Worm (Caenorhabditis elegans) whole organism, young adult: ENCODE data around the gene M116.5.

Source experiments
- B0019.2 ChIP-seq: fragments of 200-800 bp; sonication (Bioruptor generic); conservative IDR thresholded peaks from 2 replicates; pipeline ENCODE4 v1.3.6; 2022; ENCODE audit warnings: missing genetic modification reagents, missing genetic modification characterization, missing compliant biosample characterization
- B0035.1 ChIP-seq: sonication (generic microtip); optimal IDR thresholded peaks from 2 replicates; lab custom pipeline; 2016; ENCODE audit warnings: missing genetic modification characterization, mild to moderate bottlenecking, missing compliant biosample characterization, missing genotype, missing genetic modification reagents
- B0336.3 ChIP-seq: fragments of 200-800 bp; sonication (Bioruptor generic); IDR thresholded peaks from 2 replicates; pipeline ENCODE4 v1.3.6; 2022; ENCODE audit warnings: missing genetic modification characterization, missing compliant biosample characterization
- D2030.7 ChIP-seq: fragments of 200-800 bp; sonication (Bioruptor generic); IDR thresholded peaks from 2 replicates; pipeline ENCODE4 v1.3.6; 2022; ENCODE audit warnings: missing genetic modification reagents, missing genetic modification characterization, missing compliant biosample characterization
- F22D6.2 ChIP-seq: sonication (generic microtip); optimal IDR thresholded peaks from 2 replicates; lab custom pipeline; 2016; ENCODE audit warnings: mild to moderate bottlenecking, missing genetic modification characterization, missing compliant biosample characterization
- F23B12.7 ChIP-seq: sonication (generic microtip); optimal IDR thresholded peaks from 2 replicates; lab custom pipeline; 2017; ENCODE audit warnings: missing genetic modification characterization, mild to moderate bottlenecking, missing compliant biosample characterization, antibody characterized with exemption, moderate library complexity; ENCODE audit not compliant: insufficient read depth
- Y53G8AR.9 ChIP-seq: fragments of 200-800 bp; sonication (Bioruptor generic); conservative IDR thresholded peaks from 2 replicates; pipeline ENCODE4 v1.3.6; 2022; ENCODE audit warnings: missing genetic modification reagents, missing genetic modification characterization, missing compliant biosample characterization
- Y67H2A.10 ChIP-seq: fragments of 200-800 bp; sonication (Bioruptor generic); conservative IDR thresholded peaks from 2 replicates; pipeline ENCODE4 v1.3.6; 2022; ENCODE audit warnings: missing genetic modification reagents, missing genetic modification characterization, missing compliant biosample characterization
- ama-1 ChIP-seq, 3 experiments: fragments of 150-350 bp in 1 of 3; sonication (generic microtip) in 2 of 3; optimal IDR thresholded peaks; 2 replicates each; lab custom pipeline; 2014 to 2018; ENCODE audit warnings: missing biosample characterization in 2 of 3, missing genetic modification characterization in 2 of 3, missing genetic modification reagents in 2 of 3
- aptf-2 ChIP-seq: fragments of 200-800 bp; sonication (Bioruptor generic); conservative IDR thresholded peaks from 2 replicates; pipeline ENCODE4 v1.3.6; 2022; ENCODE audit warnings: missing genetic modification reagents, missing genetic modification characterization, missing compliant biosample characterization
- attf-6 ChIP-seq: fragments of 200-800 bp; sonication (Bioruptor generic); IDR thresholded peaks from 2 replicates; pipeline ENCODE4 v1.3.6; 2022; ENCODE audit warnings: missing genetic modification reagents, missing genetic modification characterization, missing compliant biosample characterization
- bed-1 ChIP-seq: fragments of 200-800 bp; sonication (Bioruptor generic); IDR thresholded peaks from 2 replicates; pipeline ENCODE4 v1.3.6; 2022; ENCODE audit warnings: missing genetic modification reagents, missing genetic modification characterization, missing compliant biosample characterization
- ccch-3 ChIP-seq: fragments of 200-800 bp; sonication (Bioruptor generic); optimal IDR thresholded peaks from 2 replicates; lab custom pipeline; 2018; ENCODE audit warnings: mild to moderate bottlenecking, missing genetic modification characterization, missing compliant biosample characterization
- cebp-1 ChIP-seq, 2 experiments: fragments of 200-800 bp in 1 of 2; sonication (Bioruptor generic) in 1 of 2; sonication (generic microtip) in 1 of 2; IDR thresholded peaks in 1 of 2; optimal IDR thresholded peaks in 1 of 2; 2 replicates each; pipeline versions ENCODE4 v1.3.6 to Lab custom; 2017 to 2022; ENCODE audit warnings: missing compliant biosample characterization in 2 of 2, missing genetic modification characterization in 2 of 2, mild to moderate bottlenecking in 1 of 2, missing genetic modification reagents in 1 of 2, moderate library complexity in 1 of 2
- chd-7 ChIP-seq: sonication (generic microtip); optimal IDR thresholded peaks from 2 replicates; lab custom pipeline; 2016; ENCODE audit warnings: mild to moderate bottlenecking, missing genetic modification characterization, moderate library complexity, missing compliant biosample characterization
- dpff-1 ChIP-seq: sonication (generic microtip); optimal IDR thresholded peaks from 2 replicates; lab custom pipeline; 2017; ENCODE audit warnings: mild to moderate bottlenecking, missing genetic modification characterization, missing compliant biosample characterization
- efl-1 ChIP-seq: fragments of 150-350 bp; optimal IDR thresholded peaks from 2 replicates; lab custom pipeline; 2014; ENCODE audit warnings: missing biosample characterization, missing genetic modification reagents, missing genetic modification characterization
- egrh-3 ChIP-seq: fragments of 200-800 bp; sonication (Bioruptor generic); IDR thresholded peaks from 2 replicates; pipeline ENCODE4 v1.3.6; 2022; ENCODE audit warnings: missing genetic modification reagents, missing genetic modification characterization, missing compliant biosample characterization
- fkh-3 ChIP-seq: sonication (generic microtip); optimal IDR thresholded peaks from 2 replicates; lab custom pipeline; 2016; ENCODE audit warnings: mild to moderate bottlenecking, missing genetic modification characterization, missing compliant biosample characterization
- hmg-1.2 ChIP-seq: fragments of 200-800 bp; sonication (Bioruptor generic); IDR thresholded peaks from 2 replicates; pipeline ENCODE4 v1.3.6; 2022; ENCODE audit warnings: missing genetic modification reagents, missing genetic modification characterization, missing compliant biosample characterization
- hrde-1 ChIP-seq: sonication (generic microtip); optimal IDR thresholded peaks from 2 replicates; lab custom pipeline; 2016; ENCODE audit warnings: missing genetic modification characterization, mild to moderate bottlenecking, missing compliant biosample characterization, moderate library complexity, missing genotype, missing genetic modification reagents, borderline replicate concordance
- lin-35 ChIP-seq, 3 experiments: fragments of 150-350 bp in 2 of 3; sonication (generic microtip) in 1 of 3; optimal IDR thresholded peaks; 2 replicates each; lab custom pipeline; 2014 to 2018; ENCODE audit warnings: missing biosample characterization in 3 of 3, missing genetic modification characterization in 3 of 3, missing genetic modification reagents in 3 of 3
- lin-40 ChIP-seq: sonication (generic microtip); optimal IDR thresholded peaks from 2 replicates; lab custom pipeline; 2016; ENCODE audit warnings: missing genetic modification characterization, mild to moderate bottlenecking, missing compliant biosample characterization, missing genotype, missing genetic modification reagents
- lir-1 ChIP-seq: fragments of 200-800 bp; sonication (Bioruptor generic); conservative IDR thresholded peaks from 2 replicates; pipeline ENCODE4 v1.3.6; 2022; ENCODE audit warnings: missing genetic modification reagents, missing genetic modification characterization, missing compliant biosample characterization
- lsl-1 ChIP-seq: fragments of 200-800 bp; sonication (Bioruptor generic); optimal IDR thresholded peaks from 2 replicates; lab custom pipeline; 2018; ENCODE audit warnings: mild to moderate bottlenecking, missing genetic modification characterization, moderate library complexity, missing compliant biosample characterization
- madf-3 ChIP-seq: fragments of 200-800 bp; sonication (Bioruptor generic); IDR thresholded peaks from 2 replicates; pipeline ENCODE4 v1.3.6; 2022; ENCODE audit warnings: missing genetic modification reagents, missing genetic modification characterization, missing compliant biosample characterization
- madf-6 ChIP-seq: fragments of 200-800 bp; sonication (Bioruptor generic); IDR thresholded peaks from 2 replicates; pipeline ENCODE4 v1.3.6; 2022; ENCODE audit warnings: missing genetic modification reagents, missing genetic modification characterization, missing compliant biosample characterization
- madf-8 ChIP-seq: fragments of 200-800 bp; sonication (Bioruptor generic); conservative IDR thresholded peaks from 2 replicates; pipeline ENCODE4 v1.3.6; 2022; ENCODE audit warnings: missing genetic modification reagents, missing genetic modification characterization, missing compliant biosample characterization
- mes-4 ChIP-seq: sonication (generic microtip); optimal IDR thresholded peaks from 2 replicates; lab custom pipeline; 2016; ENCODE audit warnings: missing genotype, missing genetic modification characterization, missing compliant biosample characterization
- mxl-1 ChIP-seq: sonication (generic microtip); optimal IDR thresholded peaks from 2 replicates; lab custom pipeline; 2016; ENCODE audit warnings: missing genetic modification characterization, missing compliant biosample characterization
- nfya-1 ChIP-seq: sonication (generic microtip); optimal IDR thresholded peaks from 2 replicates; lab custom pipeline; 2017; ENCODE audit warnings: antibody characterized with exemption, missing compliant biosample characterization, missing genetic modification characterization, borderline replicate concordance; ENCODE audit not compliant: insufficient read depth
- nfyb-1 ChIP-seq: fragments of 200-800 bp; sonication (Bioruptor generic); IDR thresholded peaks from 2 replicates; pipeline ENCODE4 v1.3.6; 2022; ENCODE audit warnings: missing genetic modification reagents, missing genetic modification characterization, missing compliant biosample characterization
- nhr-80 ChIP-seq: sonication (generic microtip); optimal IDR thresholded peaks from 2 replicates; lab custom pipeline; 2016; ENCODE audit warnings: missing genetic modification characterization, missing compliant biosample characterization
- nhr-90 ChIP-seq: sonication (generic microtip); optimal IDR thresholded peaks from 2 replicates; lab custom pipeline; 2016; ENCODE audit warnings: missing genotype, mild to moderate bottlenecking, missing genetic modification characterization, missing compliant biosample characterization
- pha-4 ChIP-seq: fragments of 150-350 bp; sonication (generic microtip); optimal IDR thresholded peaks from 2 replicates; lab custom pipeline; 2014; ENCODE audit warnings: missing biosample characterization, missing genetic modification reagents, missing genetic modification characterization
- repo-1 ChIP-seq: sonication (generic microtip); optimal IDR thresholded peaks from 2 replicates; lab custom pipeline; 2017; ENCODE audit warnings: mild to moderate bottlenecking, missing genetic modification characterization, missing compliant biosample characterization
- rpc-1 ChIP-seq, 2 experiments: fragments of 150-350 bp in 1 of 2; sonication (generic microtip) in 1 of 2; optimal IDR thresholded peaks; 2 replicates each; lab custom pipeline; 2014 to 2018; ENCODE audit warnings: missing biosample characterization in 1 of 2, missing genetic modification characterization in 1 of 2, missing genetic modification reagents in 1 of 2, missing genotype in 1 of 2
- sea-2 ChIP-seq: fragments of 200-800 bp; sonication (Bioruptor generic); IDR thresholded peaks from 2 replicates; pipeline ENCODE4 v1.3.6; 2022; ENCODE audit warnings: missing genetic modification characterization, missing compliant biosample characterization
- somi-1 ChIP-seq: fragments of 200-800 bp; sonication (Bioruptor generic); optimal IDR thresholded peaks from 2 replicates; lab custom pipeline; 2018; ENCODE audit warnings: mild to moderate bottlenecking, missing genetic modification characterization, missing compliant biosample characterization
- tbp1 ChIP-seq: fragments of 200-800 bp; sonication (Bioruptor generic); optimal IDR thresholded peaks from 2 replicates; lab custom pipeline; 2018; ENCODE audit warnings: mild to moderate bottlenecking, missing genetic modification characterization, missing compliant biosample characterization
- unc-62 ChIP-seq: fragments of 150-350 bp; optimal IDR thresholded peaks from 2 replicates; lab custom pipeline; 2014; ENCODE audit warnings: missing biosample characterization, missing genetic modification reagents, missing genetic modification characterization
- ztf-26 ChIP-seq: sonication (generic microtip); optimal IDR thresholded peaks from 2 replicates; lab custom pipeline; 2017; ENCODE audit warnings: missing genetic modification characterization, missing compliant biosample characterization
- ztf-28 ChIP-seq: fragments of 200-800 bp; sonication (Bioruptor generic); IDR thresholded peaks from 2 replicates; pipeline ENCODE4 v1.3.6; 2022; ENCODE audit warnings: missing genetic modification reagents, missing genetic modification characterization, missing compliant biosample characterization

Gene M116.5

ce11 chrIV:8377501-8377900, 43.4 kb downstream of the M116.5 start, which contains the start of gene D2096.7 (continued):
- TF ChIP-seq lin-35 (GFP tag; optimal IDR thresholded peaks at IDR 0.05; lab: Kevin White, UChicago): peak in 1 of 3 experiments; percentile 67
- no peak for TF ChIP-seq ztf-28
- TF ChIP-seq hmg-1.2 (GFP tag; lab: Robert Waterston, UW): peak; percentile 54; the same call in 1 of the 2 replicates
- TF ChIP-seq madf-6 (GFP tag; lab: Robert Waterston, UW): peak; percentile 86
- TF ChIP-seq nfya-1 (tag; lab: Kevin White, UChicago): no peak
- no peak for TF ChIP-seq efl-1 (GFP tag; lab: Kevin White, UChicago)
- peak; percentile 29 for TF ChIP-seq mes-4 (tag; lab: Kevin White, UChicago)
- no peak for TF ChIP-seq unc-62 (GFP tag; lab: Kevin White, UChicago)
- peak; percentile 74 for TF ChIP-seq ama-1 (optimal IDR thresholded peaks at IDR 0.05; lab: Kevin White, UChicago)
- TF ChIP-seq ama-1 (GFP tag; optimal IDR thresholded peaks at IDR 0.05; lab: Kevin White, UChicago): peak; percentile 76 to 95
- no peak for TF ChIP-seq ccch-3 (GFP tag; lab: Kevin White, UChicago)
- peak; percentile 15; the same call in 1 of the 2 replicates for TF ChIP-seq D2030.7 (GFP tag; lab: Robert Waterston, UW)

ce11 chrIV:8376923-8377322, 43.9 kb downstream of the M116.5 start:
- TF ChIP-seq nhr-80 (peak; percentile 26), pha-4 (tag; lab: Kevin White, UChicago) (no peak), cebp-1 (GFP tag; IDR thresholded peaks at IDR 0.05; lab: Robert Waterston, UW) (no peak; the same call in 1 of the 2 replicates), cebp-1 (tag; optimal IDR thresholded peaks at IDR 0.05; lab: Kevin White, UChicago) (peak; percentile 68)

ce11 chrIV:8375381-8375780, 45.5 kb downstream of the M116.5 start:
- TF ChIP-seq mxl-1 (tag; lab: Kevin White, UChicago): peak; percentile 76
- TF ChIP-seq hrde-1: peak; percentile 78
- peak; percentile 31 for TF ChIP-seq F23B12.7 (tag; lab: Kevin White, UChicago)
- no peak for TF ChIP-seq F22D6.2 (tag; lab: Kevin White, UChicago)
- TF ChIP-seq Y67H2A.10 (GFP tag; lab: Robert Waterston, UW): 0 out of 2 replicates have a peak, but pooled peaks have one; percentile 43
- TF ChIP-seq bed-1 (GFP tag; lab: Robert Waterston, UW): no peak
- peak; percentile 89 for TF ChIP-seq tbp1
- no peak for TF ChIP-seq aptf-2
- TF ChIP-seq lsl-1 (GFP tag; lab: Kevin White, UChicago): peak; percentile 44
- TF ChIP-seq nhr-90: peak; percentile 82
- 0 out of 2 replicates have a peak, but pooled peaks have one; percentile 16 for TF ChIP-seq attf-6 (GFP tag; lab: Robert Waterston, UW)
- TF ChIP-seq egrh-3 (GFP tag; lab: Robert Waterston, UW): no peak
- no peak for TF ChIP-seq sea-2 (GFP tag; lab: Robert Waterston, UW)
- peak; percentile 73 for TF ChIP-seq repo-1 (tag; lab: Kevin White, UChicago)
- TF ChIP-seq unc-62 (GFP tag; lab: Kevin White, UChicago): no peak
- peak; percentile 42 for TF ChIP-seq ztf-26 (tag; lab: Kevin White, UChicago)
- peak; percentile 60 for TF ChIP-seq chd-7 (tag; lab: Kevin White, UChicago)
- TF ChIP-seq lir-1 (GFP tag; lab: Robert Waterston, UW): 0 out of 2 replicates have a peak, but pooled peaks have one; percentile 45
- TF ChIP-seq rpc-1 (optimal IDR thresholded peaks at IDR 0.05; lab: Kevin White, UChicago): peak; percentile 87
- TF ChIP-seq rpc-1 (tag; optimal IDR thresholded peaks at IDR 0.05; lab: Kevin White, UChicago): peak; percentile 86
- TF ChIP-seq somi-1 (GFP tag; lab: Kevin White, UChicago): peak; percentile 55
- TF ChIP-seq Y53G8AR.9: peak; percentile 80
- TF ChIP-seq D2030.7 (GFP tag; lab: Robert Waterston, UW): peak; percentile 47; the same call in 1 of the 2 replicates
- TF ChIP-seq nfyb-1 (GFP tag; lab: Robert Waterston, UW): peak; percentile 83
- no peak for TF ChIP-seq pha-4 (tag; lab: Kevin White, UChicago)
- TF ChIP-seq ccch-3 (GFP tag; lab: Kevin White, UChicago): peak; percentile 50
- TF ChIP-seq madf-8 (GFP tag; lab: Robert Waterston, UW): 0 out of 2 replicates have a peak, but pooled peaks have one; percentile 25
- TF ChIP-seq fkh-3 (tag; lab: Kevin White, UChicago): no peak
- TF ChIP-seq B0035.1 (tag; lab: Kevin White, UChicago): peak; percentile 29
- TF ChIP-seq B0019.2 (GFP tag; lab: Robert Waterston, UW): no peak; the same call in 1 of the 2 replicates
- TF ChIP-seq madf-3 (GFP tag; lab: Robert Waterston, UW): no peak
- TF ChIP-seq dpff-1 (tag; lab: Kevin White, UChicago): no peak
- peak; percentile 83 for TF ChIP-seq B0336.3 (GFP tag; lab: Robert Waterston, UW)
- peak; percentile 64 for TF ChIP-seq lin-40 (tag; lab: Kevin White, UChicago)
